Worm (Caenorhabditis elegans) whole organism, midembryonic: Measurements from ENCODE around the gene F10C2.5.
"Not testable (repeated sequence)": the region's sequence is repeated elsewhere in the genome, so short reads cannot be mapped to it uniquely, and the experiment has no call there.

ENCODE experiments used
- T22C8.4 ChIP-seq: fragments of 200-800 bp; sonication (Bioruptor generic); IDR thresholded peaks from 2 replicates; pipeline ENCODE4 v1.3.6; 2022; ENCODE audit warnings: missing genetic modification characterization, missing compliant biosample characterization
- cog-1 ChIP-seq: sonication (generic microtip); optimal IDR thresholded peaks from 2 replicates; lab custom pipeline; 2016; ENCODE audit warnings: missing genetic modification characterization, missing compliant biosample characterization
- flt-1 ChIP-seq: fragments of 200-800 bp; sonication (Bioruptor generic); IDR thresholded peaks from 2 replicates; pipeline ENCODE4 v1.3.6; 2022; ENCODE audit warnings: missing genetic modification characterization, missing compliant biosample characterization
- klf-2 ChIP-seq: fragments of 200-800 bp; sonication (Bioruptor generic); conservative IDR thresholded peaks from 2 replicates; pipeline ENCODE4 v1.3.6; 2022; ENCODE audit warnings: missing genetic modification reagents, missing genetic modification characterization, missing compliant biosample characterization
- med-1 ChIP-seq: sonication (generic microtip); optimal IDR thresholded peaks from 2 replicates; lab custom pipeline; 2017; ENCODE audit warnings: missing genetic modification characterization, mild to moderate bottlenecking, missing compliant biosample characterization, antibody characterized with exemption, missing genetic modification reagents; ENCODE audit not compliant: insufficient read depth
- ref-1 ChIP-seq: fragments of 200-800 bp; sonication (Bioruptor generic); conservative IDR thresholded peaks from 2 replicates; pipeline ENCODE4 v1.3.6; 2022; ENCODE audit warnings: missing genetic modification reagents, missing genetic modification characterization, missing compliant biosample characterization
- tab-1 ChIP-seq: fragments of 200-800 bp; sonication (Bioruptor generic); IDR thresholded peaks from 2 replicates; pipeline ENCODE4 v1.3.6; 2022; ENCODE audit warnings: missing genetic modification characterization, missing compliant biosample characterization
- ztf-23 ChIP-seq: fragments of 200-800 bp; sonication (Bioruptor generic); IDR thresholded peaks from 2 replicates; pipeline ENCODE4 v1.3.6; 2022; ENCODE audit warnings: missing genetic modification reagents, missing genetic modification characterization, missing compliant biosample characterization
- ztf-29 ChIP-seq: fragments of 200-800 bp; sonication (Bioruptor generic); IDR thresholded peaks from 2 replicates; pipeline ENCODE4 v1.3.6; 2022; ENCODE audit warnings: missing genetic modification reagents, missing genetic modification characterization, missing compliant biosample characterization

F10C2.5 gene

DNA sequence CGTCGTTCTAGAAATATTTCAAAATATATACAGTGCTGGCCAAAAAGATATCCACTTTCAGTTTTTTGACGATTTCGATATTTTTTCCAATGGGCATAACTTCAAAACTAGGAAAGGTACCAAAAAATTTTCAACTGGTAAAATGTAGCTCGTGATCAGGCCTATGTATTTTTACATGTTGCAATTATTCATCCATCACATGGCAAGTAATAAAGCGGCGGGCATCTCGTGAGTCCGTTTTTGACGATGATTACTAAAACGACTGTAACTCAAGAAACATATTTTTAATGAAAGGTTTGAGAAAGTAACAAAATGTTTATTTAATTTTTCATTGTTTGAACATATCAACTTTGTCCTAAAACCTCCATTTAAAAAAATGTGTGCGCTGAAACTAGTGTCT is 25.2 kb upstream of the F10C2.5 start, which contains the start of gene F10C2.3:
TSS of gene F10C2.3 (plus strand) at position 301 of the 400 bp plus-strand sequence.
- TF ChIP-seq med-1; ztf-29 (GFP tag; lab: Robert Waterston, UW); flt-1 (GFP tag; lab: Robert Waterston, UW): not testable (repeated sequence)

DNA sequence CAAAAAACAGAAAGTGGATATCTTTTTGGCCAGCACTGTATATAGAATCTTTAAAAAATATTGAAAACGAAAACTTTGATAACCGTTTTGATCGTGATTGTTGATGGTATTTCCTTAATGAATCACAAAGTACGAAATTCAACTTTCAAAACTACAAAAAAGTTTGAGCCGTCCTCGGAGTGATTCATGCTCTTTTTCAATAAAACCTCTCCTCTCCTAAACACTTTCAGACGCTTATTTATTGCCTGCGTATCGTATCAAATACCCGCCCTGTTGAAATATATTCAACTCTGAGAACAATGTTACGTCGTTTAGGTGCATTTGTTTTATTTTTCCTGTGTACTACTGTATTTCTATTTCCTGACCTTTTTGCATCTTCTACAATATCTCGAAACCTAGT is 24.3 kb upstream of the F10C2.5 start:
- no peak for TF ChIP-seq flt-1 (GFP tag; lab: Robert Waterston, UW)
- no peak for TF ChIP-seq ztf-29 (GFP tag; lab: Robert Waterston, UW)
- no peak for TF ChIP-seq klf-2 (GFP tag; lab: Robert Waterston, UW)
- no peak for TF ChIP-seq ztf-23 (GFP tag; lab: Robert Waterston, UW)
- no peak for TF ChIP-seq cog-1 (tag; lab: Kevin White, UChicago)
- TF ChIP-seq ref-1 (GFP tag; lab: Robert Waterston, UW): no peak
- TF ChIP-seq med-1: no peak
- no peak for TF ChIP-seq tab-1 (GFP tag; lab: Robert Waterston, UW)
- no peak for TF ChIP-seq T22C8.4 (GFP tag; lab: Robert Waterston, UW)

DNA sequence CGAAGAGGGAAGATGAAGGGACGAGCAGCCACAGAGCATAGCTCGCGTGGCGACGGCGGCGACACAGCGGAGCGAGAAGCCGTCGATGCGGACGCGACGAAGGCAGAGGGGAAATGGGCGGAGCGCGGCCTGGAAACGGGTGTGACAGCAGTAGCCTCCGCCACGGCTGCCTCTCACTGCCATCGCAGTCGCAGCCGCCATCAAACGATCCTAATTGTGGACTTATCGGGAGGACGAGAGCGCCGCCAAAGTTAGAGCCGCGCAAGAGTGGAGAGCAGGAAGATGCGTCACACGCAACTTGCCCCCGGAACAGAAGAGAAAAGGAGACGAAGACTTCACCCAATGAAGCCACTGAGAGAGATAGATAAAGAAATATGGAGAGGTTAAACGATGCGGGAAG is 21.0 kb upstream of the F10C2.5 start:
- TF ChIP-seq cog-1 (tag; lab: Kevin White, UChicago): no peak
- TF ChIP-seq tab-1 (GFP tag; lab: Robert Waterston, UW): peak; percentile 30; the same call in 1 of the 2 replicates

- no peak for TF ChIP-seq ztf-29 (GFP tag; lab: Robert Waterston, UW)
- no peak for TF ChIP-seq flt-1 (GFP tag; lab: Robert Waterston, UW)
- TF ChIP-seq T22C8.4 (GFP tag; lab: Robert Waterston, UW): no peak
- TF ChIP-seq klf-2 (GFP tag; lab: Robert Waterston, UW): no peak
- no peak for TF ChIP-seq med-1
- TF ChIP-seq ref-1 (GFP tag; lab: Robert Waterston, UW): no peak
Observed at ce11 chrV:12025683-12026082, 19.5 kb upstream of the F10C2.5 start.

DNA sequence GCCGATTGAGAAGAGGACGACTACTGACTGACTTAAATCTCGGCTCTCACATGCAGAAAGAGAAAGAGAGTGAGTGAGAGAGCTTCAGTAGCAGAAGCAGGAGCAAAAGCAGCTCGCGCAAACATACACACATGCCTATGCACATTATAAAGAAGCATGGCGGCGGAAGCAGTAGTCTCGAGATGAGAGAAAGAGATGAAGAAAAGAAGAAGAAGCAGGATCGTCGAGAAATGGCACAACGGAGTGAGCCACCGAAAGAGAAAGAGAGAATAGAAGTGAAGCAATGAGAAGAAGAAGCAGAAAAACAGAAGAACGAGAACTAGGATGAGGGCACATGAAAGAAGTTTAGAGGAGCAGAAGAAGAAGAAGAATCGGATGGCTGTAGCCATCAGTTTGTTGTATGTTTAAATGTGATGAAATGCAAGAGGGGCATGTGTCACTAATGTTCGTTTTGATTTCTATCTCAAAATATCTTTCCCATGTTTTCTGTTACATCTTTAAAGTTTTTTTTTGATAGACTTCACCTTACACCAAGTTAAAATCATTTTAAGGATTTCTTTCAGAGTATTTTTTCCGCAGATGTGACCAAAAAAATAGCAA is 18.3 kb upstream of the F10C2.5 start:
- TF ChIP-seq ztf-23 (GFP tag; lab: Robert Waterston, UW): no peak
- no peak for TF ChIP-seq flt-1 (GFP tag; lab: Robert Waterston, UW)
- no peak for TF ChIP-seq klf-2 (GFP tag; lab: Robert Waterston, UW)
- no peak for TF ChIP-seq med-1
- TF ChIP-seq tab-1 (GFP tag; lab: Robert Waterston, UW): no peak
- no peak for TF ChIP-seq cog-1 (tag; lab: Kevin White, UChicago)
- TF ChIP-seq T22C8.4 (GFP tag; lab: Robert Waterston, UW): no peak
- no peak for TF ChIP-seq ztf-29 (GFP tag; lab: Robert Waterston, UW)
- TF ChIP-seq ref-1 (GFP tag; lab: Robert Waterston, UW): no peak

ce11 chrV:12028151-12028550 is 17.1 kb upstream of the F10C2.5 start:
- TF ChIP-seq ztf-29 (GFP tag; lab: Robert Waterston, UW) (no peak), ztf-23 (GFP tag; lab: Robert Waterston, UW) (no peak), klf-2 (GFP tag; lab: Robert Waterston, UW) (no peak), cog-1 (tag; lab: Kevin White, UChicago) (no peak), flt-1 (GFP tag; lab: Robert Waterston, UW) (no peak), med-1 (no peak)

DNA sequence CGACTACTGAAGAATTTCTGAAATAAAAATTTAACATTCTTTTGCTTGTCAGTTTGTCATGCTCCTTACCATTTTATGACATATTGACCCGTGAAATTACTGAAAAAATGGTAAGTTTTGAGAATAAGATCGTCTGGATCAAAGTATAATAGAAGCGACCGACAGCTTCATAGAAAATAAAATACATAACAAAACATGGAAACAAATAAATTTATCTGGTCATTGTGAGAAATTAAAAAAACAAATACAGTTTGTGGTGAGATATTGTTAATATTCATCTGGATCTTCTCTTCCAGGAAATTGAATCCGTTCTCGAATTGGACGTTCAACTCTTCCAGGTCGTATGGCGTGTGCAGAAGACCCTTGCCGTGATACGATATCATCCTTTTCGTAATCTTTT is 13.2 kb upstream of the F10C2.5 start, which contains the start of gene pkc-1:
TSS of gene pkc-1 (minus strand) at position 101 of the 400 bp plus-strand sequence.
- TF ChIP-seq tab-1 (GFP tag; lab: Robert Waterston, UW): no peak

ce11 chrV:12033841-12034240 is 11.4 kb upstream of the F10C2.5 start:
- TF ChIP-seq ztf-23 (GFP tag; lab: Robert Waterston, UW) (no peak), flt-1 (GFP tag; lab: Robert Waterston, UW) (no peak), cog-1 (tag; lab: Kevin White, UChicago) (no peak), klf-2 (GFP tag; lab: Robert Waterston, UW) (no peak), ref-1 (GFP tag; lab: Robert Waterston, UW) (no peak), tab-1 (GFP tag; lab: Robert Waterston, UW) (no peak), T22C8.4 (GFP tag; lab: Robert Waterston, UW) (no peak), med-1 (no peak), ztf-29 (GFP tag; lab: Robert Waterston, UW) (no peak)

ce11 chrV:12036129-12036528 is 9.1 kb upstream of the F10C2.5 start:
- TF ChIP-seq ztf-23 (GFP tag; lab: Robert Waterston, UW): no peak
- TF ChIP-seq flt-1 (GFP tag; lab: Robert Waterston, UW): no peak
- no peak for TF ChIP-seq cog-1 (tag; lab: Kevin White, UChicago)
- no peak for TF ChIP-seq ztf-29 (GFP tag; lab: Robert Waterston, UW)
- TF ChIP-seq med-1: no peak
- no peak for TF ChIP-seq ref-1 (GFP tag; lab: Robert Waterston, UW)
- TF ChIP-seq tab-1 (GFP tag; lab: Robert Waterston, UW): no peak
- TF ChIP-seq klf-2 (GFP tag; lab: Robert Waterston, UW): no peak
- no peak for TF ChIP-seq T22C8.4 (GFP tag; lab: Robert Waterston, UW)

- TF ChIP-seq T22C8.4 (GFP tag; lab: Robert Waterston, UW): no peak
- no peak for TF ChIP-seq ref-1 (GFP tag; lab: Robert Waterston, UW)
- TF ChIP-seq ztf-29 (GFP tag; lab: Robert Waterston, UW): no peak
- no peak for TF ChIP-seq cog-1 (tag; lab: Kevin White, UChicago)
- no peak for TF ChIP-seq ztf-23 (GFP tag; lab: Robert Waterston, UW)
- TF ChIP-seq klf-2 (GFP tag; lab: Robert Waterston, UW): no peak
- no peak for TF ChIP-seq med-1
Observed at ce11 chrV:12037889-12038288, 7.3 kb upstream of the F10C2.5 start.
